Fruit fly (Drosophila melanogaster) ovary, adult (tissue): Measurements from ENCODE around the gene CG18476.

Experiments
- CG17801 ChIP-seq: fragments of 200-800 bp; optimal IDR thresholded peaks from 2 replicates; lab custom pipeline; 2019; ENCODE audit warnings: missing biosample characterization, mild to moderate bottlenecking, missing genetic modification characterization, moderate library complexity; ENCODE audit not compliant: partially characterized antibody

Gene CG18476

DNA sequence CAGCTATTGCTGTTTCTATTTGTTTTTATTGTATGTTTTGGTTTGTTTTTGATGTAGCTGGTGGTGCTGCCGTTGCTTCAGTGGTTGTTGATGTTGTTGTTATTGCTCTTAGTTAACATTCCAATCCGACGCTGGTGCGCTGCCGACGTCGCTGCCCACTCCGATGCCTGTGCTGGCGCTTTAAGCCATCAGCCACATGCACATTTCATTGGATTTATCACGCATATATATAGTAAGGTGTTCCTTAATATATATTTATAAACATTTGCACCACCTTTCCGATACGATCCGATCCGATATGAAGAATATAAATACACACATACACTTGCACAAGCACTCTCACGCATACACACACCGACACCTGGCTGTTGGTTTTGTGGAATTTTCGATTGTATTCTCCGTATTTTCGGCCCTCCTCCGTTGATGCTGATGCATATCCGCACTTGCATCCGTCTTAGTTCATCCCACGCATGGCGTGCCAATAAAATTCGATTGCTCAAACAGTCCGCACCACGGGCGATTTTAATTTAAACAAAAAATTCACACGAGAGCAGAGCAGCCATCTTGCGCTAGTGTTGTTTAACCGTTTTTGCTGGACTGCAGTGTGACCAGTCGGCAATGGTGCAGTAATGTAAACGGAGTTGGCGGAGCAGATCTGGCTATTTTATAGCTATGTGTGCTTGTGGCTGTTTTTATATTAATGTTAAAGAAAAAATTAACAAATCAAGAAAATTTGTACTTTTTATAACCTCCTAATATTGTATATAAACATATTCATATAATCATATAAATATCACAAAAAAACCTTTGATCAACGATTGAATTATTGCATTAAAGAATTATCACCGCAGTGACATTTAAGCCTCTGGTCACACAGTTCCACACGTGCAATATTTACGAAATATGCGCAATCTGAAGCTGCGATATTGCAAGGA is 27.5 kb downstream of the CG18476 start, which contains the start of the genes Csk and Elp1:
Gene Csk (minus strand): TSS at position 602 of the 935 bp plus-strand sequence.
Gene Elp1 (plus strand): TSS at position 867 of the 935 bp plus-strand sequence.
- TF ChIP-seq CG17801, result peak; percentile 55

DNA sequence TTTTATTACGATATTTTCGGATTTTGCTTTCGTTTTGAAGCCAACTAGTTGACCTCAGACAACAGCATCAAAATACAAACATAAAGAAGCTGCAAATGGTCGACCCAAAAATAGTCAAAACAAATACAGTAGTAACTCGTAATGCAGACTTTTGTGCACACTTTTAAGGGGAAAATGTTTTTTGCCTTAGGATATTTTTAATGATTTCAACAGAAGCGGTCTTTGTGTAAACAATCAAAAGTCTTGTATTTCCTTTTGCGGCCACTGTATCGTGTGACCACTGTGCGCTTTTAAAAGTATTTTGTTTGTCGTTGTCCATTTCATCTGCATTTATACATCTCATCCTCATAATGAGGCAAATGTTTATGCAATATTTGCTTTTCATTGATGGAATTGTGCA is 28.5 kb downstream of the CG18476 start:
- TF ChIP-seq CG17801, result peak; percentile 74

DNA sequence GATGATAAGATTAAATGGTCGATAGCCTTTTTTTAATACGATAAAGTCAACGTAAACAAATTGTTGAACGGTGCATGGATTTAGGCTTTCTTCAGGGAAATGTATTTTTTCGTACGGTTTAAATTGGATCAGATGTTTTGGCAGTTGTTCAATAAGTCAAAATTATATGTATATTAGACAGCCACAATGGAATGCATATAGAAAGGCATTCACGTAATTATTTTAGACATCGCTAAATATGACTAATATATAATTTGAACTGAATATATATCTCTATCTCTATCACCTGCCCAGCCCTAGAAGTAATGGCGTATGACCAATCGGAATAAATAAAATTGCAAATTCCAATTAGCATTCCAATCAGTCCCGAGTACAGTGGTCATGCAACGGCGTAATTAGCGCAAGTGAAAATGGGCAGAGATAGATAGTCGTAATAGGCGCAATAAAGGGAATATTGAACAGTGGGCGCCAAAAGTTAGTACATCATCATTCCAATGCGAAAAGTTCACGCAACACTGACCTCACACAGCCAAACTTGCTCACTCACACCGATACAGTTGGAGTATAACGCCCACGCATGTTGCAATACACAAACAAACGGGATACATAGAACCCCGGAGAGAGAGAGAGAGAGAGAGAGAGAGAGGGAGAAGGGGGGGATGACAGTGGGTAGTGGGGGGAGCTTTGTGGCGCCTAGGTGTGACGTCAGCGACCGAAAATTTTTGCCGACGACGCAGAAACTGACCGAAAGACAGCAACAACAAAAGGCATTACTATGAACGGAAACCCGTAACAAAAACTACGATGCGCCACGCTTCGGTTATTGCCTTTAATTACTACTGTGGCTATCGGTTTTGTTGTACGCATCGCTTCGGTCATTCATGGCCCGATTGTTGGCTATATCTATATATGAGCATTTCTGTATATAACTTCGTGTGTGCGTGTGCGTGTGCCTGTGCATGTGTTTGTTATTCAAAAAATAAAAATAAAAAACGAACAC is 29.3 kb downstream of the CG18476 start:
- TF ChIP-seq CG17801, result no peak

DNA sequence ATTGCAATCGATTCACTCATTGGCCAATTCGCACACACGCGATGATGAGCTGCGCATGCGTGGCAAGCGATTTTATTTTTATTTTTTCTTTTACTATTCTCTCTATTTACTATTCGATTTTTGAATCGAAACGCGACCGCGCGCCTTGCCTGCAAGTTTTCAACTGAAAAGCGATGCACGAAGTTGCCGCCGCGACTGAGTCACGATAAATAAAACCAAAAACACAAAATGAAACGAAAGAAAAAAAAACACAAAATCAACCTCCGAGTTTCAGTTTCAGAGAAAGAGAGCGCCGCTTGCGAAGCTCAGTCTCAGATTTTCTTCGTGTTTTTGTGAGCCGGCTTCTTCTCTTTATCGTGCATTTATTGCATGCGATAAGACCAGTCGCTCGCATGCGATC is 31.1 kb downstream of the CG18476 start:
- peak; percentile 83 for TF ChIP-seq CG17801

DNA sequence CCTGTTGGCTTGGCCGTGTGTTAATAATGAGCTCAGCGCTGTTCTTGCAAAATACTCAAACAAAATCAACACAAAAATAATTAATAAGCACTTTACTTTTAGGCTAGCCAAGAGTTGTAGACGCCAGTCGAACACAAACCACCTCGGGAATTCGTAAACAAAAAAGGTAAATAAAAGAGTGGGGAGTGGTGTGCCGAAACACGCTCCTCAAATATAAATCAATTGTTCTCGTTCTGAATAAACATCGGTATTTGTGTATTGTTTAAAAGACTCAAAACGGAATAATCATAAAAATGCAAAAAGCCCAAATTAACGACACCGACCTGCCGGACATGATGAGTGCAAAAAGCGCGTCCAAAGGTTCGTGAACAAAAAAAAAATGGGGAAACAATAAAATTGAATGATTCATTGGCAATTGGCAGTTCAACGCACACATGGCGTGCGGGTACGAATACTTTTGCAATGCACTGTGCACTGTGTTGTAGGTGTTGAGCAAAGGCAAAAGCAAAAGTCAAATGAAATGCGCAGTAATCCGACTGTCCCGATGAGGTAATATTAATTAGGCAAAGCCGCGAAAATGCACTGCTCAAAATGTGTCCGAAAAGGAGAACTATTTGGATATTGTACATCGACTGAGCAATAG is 37.8 kb downstream of the CG18476 start:
- peak; percentile 39 for TF ChIP-seq CG17801

DNA sequence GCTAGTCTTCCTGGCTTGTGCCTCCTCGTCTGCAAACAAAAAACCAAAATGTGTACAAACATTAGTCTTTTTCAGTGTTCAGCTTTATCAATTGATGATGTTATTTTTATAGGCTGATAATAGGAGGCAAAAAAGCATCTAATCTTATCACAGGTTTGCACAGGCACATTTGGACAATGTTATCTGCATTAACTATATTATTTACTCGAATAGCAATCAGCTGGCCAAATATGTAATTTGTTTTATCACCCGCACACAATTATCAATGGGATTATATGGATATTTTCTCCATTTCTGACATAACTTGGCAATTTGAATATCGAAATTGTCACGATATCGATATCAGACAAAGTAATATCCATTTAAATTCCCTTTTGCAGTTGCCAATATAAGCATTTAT is 40.3 kb downstream of the CG18476 start:
- TF ChIP-seq CG17801, result no peak

DNA sequence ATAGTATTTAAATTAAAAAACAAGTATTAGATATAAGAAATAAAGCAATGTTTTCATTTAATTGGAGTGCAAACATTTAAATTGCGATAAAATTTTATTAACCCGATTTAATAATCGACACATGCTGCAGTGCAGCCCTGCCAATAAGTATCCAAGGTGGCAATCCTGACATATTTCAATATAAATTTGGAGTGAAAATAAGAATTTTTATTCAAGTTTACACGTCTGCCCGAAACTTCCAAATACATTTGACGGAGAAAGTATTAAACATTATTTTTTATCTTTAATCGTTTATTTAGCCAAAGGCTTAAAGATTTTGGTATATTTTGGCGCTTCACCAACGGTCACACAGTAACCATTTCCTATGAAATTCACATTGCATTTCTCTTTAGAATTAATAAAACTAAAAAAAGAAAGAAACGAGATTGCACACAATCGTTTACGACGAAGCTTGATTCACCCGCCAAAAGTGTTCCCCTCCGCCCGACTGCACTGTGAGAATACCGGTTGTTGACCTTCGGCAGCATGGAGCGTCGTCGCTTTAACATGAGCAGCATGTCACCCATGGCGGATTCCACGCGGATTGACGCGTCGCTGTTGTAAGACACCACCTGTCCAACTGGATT is 49.4 kb downstream of the CG18476 start, which contains the start of gene CG14712:
Gene CG14712 (plus strand): TSS at position 344 of the 626 bp plus-strand sequence.
- peak; percentile 7 for TF ChIP-seq CG17801

DNA sequence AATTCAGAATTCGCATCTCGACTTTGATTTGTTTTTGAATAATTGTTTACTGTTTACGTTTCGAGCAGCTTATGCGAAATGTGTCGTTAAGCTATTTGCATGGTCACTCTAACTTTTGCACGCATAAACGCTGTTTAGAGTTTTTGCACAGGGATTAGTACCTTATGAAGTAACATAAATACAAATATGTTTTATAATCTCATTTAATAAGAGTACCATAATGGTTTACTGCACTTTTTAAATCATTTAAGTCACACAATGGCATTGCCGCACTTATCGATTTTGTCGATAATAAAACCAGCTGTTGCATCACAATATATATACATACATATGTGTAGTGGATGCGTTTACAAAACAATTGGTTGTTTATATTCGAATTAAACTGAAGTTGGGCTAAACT is 51.3 kb downstream of the CG18476 start, which contains the start of the genes CG6813 and CG18764:
Gene CG6813 (minus strand): TSS at position 68 of the 400 bp plus-strand sequence.
Gene CG18764 (plus strand): TSS at position 319 of the 400 bp plus-strand sequence.
- TF ChIP-seq CG17801, result peak; percentile 18

DNA sequence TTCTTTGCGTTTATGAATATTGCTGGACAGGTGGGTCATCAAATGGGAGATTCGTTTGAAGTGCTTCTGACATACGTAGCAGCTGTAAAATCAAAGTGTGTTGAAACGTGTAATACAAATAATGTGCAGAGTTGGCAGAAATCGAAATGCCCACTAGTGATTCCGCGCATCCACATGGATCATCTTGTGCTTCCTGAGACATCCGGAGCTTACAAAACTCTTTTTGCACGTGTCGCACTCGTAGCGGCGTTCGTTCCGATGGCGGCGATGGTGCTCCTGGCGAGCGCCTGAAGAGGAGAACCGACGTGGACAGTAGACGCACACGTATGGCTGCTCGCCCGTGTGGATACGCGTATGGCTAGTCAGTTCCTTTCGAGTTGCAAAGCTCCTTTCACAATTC is 52.4 kb downstream of the CG18476 start, which contains the start of gene Zaf1:
Gene Zaf1 (minus strand): TSS at position 101 of the 400 bp plus-strand sequence.
- no peak for TF ChIP-seq CG17801
